Worm (Caenorhabditis elegans) whole organism, L4 larva: ENCODE data around the gene acr-8.

Source experiments
- F10B5.3 ChIP-seq: sonication (generic microtip); optimal IDR thresholded peaks from 2 replicates; lab custom pipeline; 2016; ENCODE audit warnings: mild to moderate bottlenecking, missing genetic modification characterization, missing compliant biosample characterization
- F37D6.2 ChIP-seq: sonication (generic microtip); optimal IDR thresholded peaks from 2 replicates; lab custom pipeline; 2016; ENCODE audit warnings: mild to moderate bottlenecking, missing genetic modification characterization, missing compliant biosample characterization
- F49E8.2 ChIP-seq: sonication (generic microtip); optimal IDR thresholded peaks from 2 replicates; lab custom pipeline; 2016; ENCODE audit warnings: missing compliant biosample characterization, mild to moderate bottlenecking, missing genetic modification characterization, borderline replicate concordance
- T20F7.1 ChIP-seq: fragments of 200-800 bp; sonication (Bioruptor generic); optimal IDR thresholded peaks from 2 replicates; lab custom pipeline; 2018; ENCODE audit warnings: mild to moderate bottlenecking, missing genetic modification characterization, missing compliant biosample characterization
- T26A8.4 ChIP-seq: fragments of 200-800 bp; sonication (Bioruptor generic); IDR thresholded peaks from 2 replicates; pipeline ENCODE4 v1.3.6; 2022; ENCODE audit warnings: missing genetic modification characterization, missing compliant biosample characterization
- Y105C5A.15 ChIP-seq: fragments of 200-800 bp; sonication (Bioruptor generic); IDR thresholded peaks from 2 replicates; pipeline ENCODE4 v1.3.6; 2022; ENCODE audit warnings: missing genetic modification characterization, missing compliant biosample characterization
- Y5F2A.4 ChIP-seq: fragments of 200-800 bp; sonication (Bioruptor generic); optimal IDR thresholded peaks from 2 replicates; lab custom pipeline; 2018; ENCODE audit warnings: mild to moderate bottlenecking, missing genetic modification characterization, missing compliant biosample characterization
- ZK337.2 ChIP-seq: fragments of 200-800 bp; sonication (Bioruptor generic); IDR thresholded peaks from 2 replicates; pipeline ENCODE4 v1.3.6; 2022; ENCODE audit warnings: missing genetic modification reagents, missing genetic modification characterization, missing compliant biosample characterization
- aha-1 ChIP-seq: fragments of 150-350 bp; peaks from one replicate; lab custom pipeline; 2014; ENCODE audit warnings: missing biosample characterization, missing genetic modification characterization
- aly-2 ChIP-seq: sonication (generic microtip); optimal IDR thresholded peaks from 2 replicates; lab custom pipeline; 2018; ENCODE audit warnings: missing biosample characterization, missing genetic modification characterization
- attf-4 ChIP-seq: sonication (generic microtip); optimal IDR thresholded peaks from 3 replicates; lab custom pipeline; 2017; ENCODE audit warnings: missing biosample characterization, missing genetic modification characterization
- ceh-20 ChIP-seq: fragments of 200-800 bp; sonication (Bioruptor generic); IDR thresholded peaks from 2 replicates; pipeline ENCODE4 v1.3.6; 2022; ENCODE audit warnings: missing genetic modification reagents, missing genetic modification characterization, missing compliant biosample characterization
- ceh-44 ChIP-seq: fragments of 200-800 bp; sonication (Bioruptor generic); IDR thresholded peaks from 2 replicates; pipeline ENCODE4 v1.3.6; 2022; ENCODE audit warnings: missing genetic modification reagents, missing genetic modification characterization, missing compliant biosample characterization
- ceh-62 ChIP-seq: sonication (generic microtip); optimal IDR thresholded peaks from 2 replicates; lab custom pipeline; 2017; ENCODE audit warnings: missing biosample characterization, missing genetic modification characterization
- cey-2 ChIP-seq: sonication (generic microtip); optimal IDR thresholded peaks from 3 replicates; lab custom pipeline; 2017; ENCODE audit warnings: missing genetic modification characterization, mild to moderate bottlenecking, missing compliant biosample characterization, antibody characterized with exemption, borderline replicate concordance; ENCODE audit not compliant: insufficient read depth
- daf-16 ChIP-seq, 3 experiments: sonication (generic microtip); optimal IDR thresholded peaks; 2 replicates each; lab custom pipeline; 2016 to 2017; ENCODE audit warnings: missing genetic modification characterization in 3 of 3, missing genetic modification reagents in 3 of 3, mild to moderate bottlenecking in 2 of 3, missing compliant biosample characterization in 2 of 3, missing biosample characterization in 1 of 3, moderate library complexity in 1 of 3
- daf-19 ChIP-seq: fragments of 200-800 bp; sonication (Bioruptor generic); conservative IDR thresholded peaks from 2 replicates; pipeline ENCODE4 v1.3.6; 2022; ENCODE audit warnings: missing genetic modification characterization, missing compliant biosample characterization
- daf-8 ChIP-seq: fragments of 200-800 bp; sonication (Bioruptor generic); IDR thresholded peaks from 2 replicates; pipeline ENCODE4 v1.3.6; 2022; ENCODE audit warnings: missing genetic modification characterization, missing compliant biosample characterization
- dmd-6 ChIP-seq: fragments of 200-800 bp; sonication (Bioruptor generic); IDR thresholded peaks from 2 replicates; pipeline ENCODE4 v1.3.6; 2022; ENCODE audit warnings: missing genetic modification reagents, missing genetic modification characterization, missing compliant biosample characterization
- dpl-1 ChIP-seq: fragments of 150-350 bp; optimal IDR thresholded peaks from 2 replicates; lab custom pipeline; 2014; ENCODE audit warnings: missing biosample characterization, missing genetic modification reagents, missing genetic modification characterization
- dve-1 ChIP-seq: sonication (generic microtip); optimal IDR thresholded peaks from 2 replicates; lab custom pipeline; 2017; ENCODE audit warnings: antibody characterized with exemption, mild to moderate bottlenecking, missing genetic modification characterization, missing compliant biosample characterization; ENCODE audit not compliant: insufficient read depth
- egl-27 ChIP-seq: sonication (generic microtip); optimal IDR thresholded peaks from 3 replicates; lab custom pipeline; 2017; ENCODE audit warnings: missing biosample characterization, missing genetic modification reagents, missing genetic modification characterization
- hlh-11 ChIP-seq: fragments of 200-800 bp; sonication (Bioruptor generic); optimal IDR thresholded peaks from 2 replicates; lab custom pipeline; 2018; ENCODE audit warnings: mild to moderate bottlenecking, missing genetic modification characterization, missing compliant biosample characterization
- jun-1 ChIP-seq: fragments of 150-350 bp; optimal IDR thresholded peaks from 2 replicates; lab custom pipeline; 2014; ENCODE audit warnings: missing biosample characterization, missing genetic modification reagents, missing genetic modification characterization
- lin-13 ChIP-seq: fragments of 150-350 bp; optimal IDR thresholded peaks from 2 replicates; lab custom pipeline; 2014; ENCODE audit warnings: missing biosample characterization, missing genetic modification reagents, missing genetic modification characterization
- lin-15B ChIP-seq: fragments of 150-350 bp; sonication (generic microtip); optimal IDR thresholded peaks from 3 replicates; lab custom pipeline; 2014; ENCODE audit warnings: missing biosample characterization, missing genetic modification characterization
- lir-3 ChIP-seq: sonication (generic microtip); optimal IDR thresholded peaks from 2 replicates; lab custom pipeline; 2016; ENCODE audit warnings: mild to moderate bottlenecking, missing genetic modification characterization, missing compliant biosample characterization
- madf-5 ChIP-seq, 2 experiments: fragments of 200-800 bp; sonication (Bioruptor generic); IDR thresholded peaks; 2 replicates each; pipeline ENCODE4 v1.3.6; 2022; ENCODE audit warnings: missing compliant biosample characterization in 2 of 2, missing genetic modification characterization in 2 of 2
- madf-9 ChIP-seq: fragments of 200-800 bp; sonication (Bioruptor generic); conservative IDR thresholded peaks from 2 replicates; pipeline ENCODE4 v1.3.6; 2022; ENCODE audit warnings: missing genetic modification reagents, missing genetic modification characterization, missing compliant biosample characterization
- mdl-1 ChIP-seq, 2 experiments: fragments of 150-350 bp in 1 of 2; sonication (generic microtip) in 1 of 2; optimal IDR thresholded peaks; 2 replicates each; lab custom pipeline; 2014 to 2017; ENCODE audit warnings: missing biosample characterization in 2 of 2, missing genetic modification characterization in 2 of 2
- mdt-29 ChIP-seq: fragments of 200-800 bp; sonication (Bioruptor generic); IDR thresholded peaks from 2 replicates; pipeline ENCODE4 v1.3.6; 2022; ENCODE audit warnings: missing genetic modification reagents, missing genetic modification characterization, missing compliant biosample characterization
- mxl-2 ChIP-seq: fragments of 200-800 bp; sonication (Bioruptor generic); conservative IDR thresholded peaks from 2 replicates; pipeline ENCODE4 v1.3.6; 2022; ENCODE audit warnings: missing genetic modification reagents, missing genetic modification characterization, missing compliant biosample characterization
- nhr-10 ChIP-seq: fragments of 150-350 bp; optimal IDR thresholded peaks from 2 replicates; lab custom pipeline; 2014; ENCODE audit warnings: missing biosample characterization, missing genetic modification characterization
- nhr-11 ChIP-seq: fragments of 150-350 bp; optimal IDR thresholded peaks from 2 replicates; lab custom pipeline; 2014; ENCODE audit warnings: missing biosample characterization, missing genetic modification characterization
- nhr-111 ChIP-seq: fragments of 200-800 bp; sonication (Bioruptor generic); optimal IDR thresholded peaks from 2 replicates; lab custom pipeline; 2018; ENCODE audit warnings: mild to moderate bottlenecking, missing genetic modification characterization, missing compliant biosample characterization
- nhr-41 ChIP-seq: fragments of 200-800 bp; sonication (Bioruptor generic); IDR thresholded peaks from 2 replicates; pipeline ENCODE4 v1.3.6; 2022; ENCODE audit warnings: missing genetic modification reagents, missing genetic modification characterization, missing compliant biosample characterization
- nhr-42 ChIP-seq: fragments of 200-800 bp; sonication (Bioruptor generic); IDR thresholded peaks from 2 replicates; pipeline ENCODE4 v1.3.6; 2022; ENCODE audit warnings: missing genetic modification characterization, missing compliant biosample characterization
- nhr-6 ChIP-seq: fragments of 150-350 bp; optimal IDR thresholded peaks from 2 replicates; lab custom pipeline; 2014; ENCODE audit warnings: missing biosample characterization, missing genetic modification characterization
- nhr-76 ChIP-seq: fragments of 150-350 bp; optimal IDR thresholded peaks from 2 replicates; lab custom pipeline; 2014; ENCODE audit warnings: missing biosample characterization, missing genetic modification characterization
- saeg-2 ChIP-seq: fragments of 200-800 bp; sonication (Bioruptor generic); IDR thresholded peaks from 2 replicates; pipeline ENCODE4 v1.3.6; 2022; ENCODE audit warnings: missing genetic modification reagents, missing genetic modification characterization, missing compliant biosample characterization
- sdz-12 ChIP-seq: fragments of 200-800 bp; sonication (Bioruptor generic); optimal IDR thresholded peaks from 2 replicates; lab custom pipeline; 2018; ENCODE audit warnings: mild to moderate bottlenecking, missing genetic modification characterization, missing compliant biosample characterization
- spr-1 ChIP-seq: sonication (generic microtip); optimal IDR thresholded peaks from 2 replicates; lab custom pipeline; 2016; ENCODE audit warnings: mild to moderate bottlenecking, missing genetic modification characterization, missing compliant biosample characterization
- spr-3 ChIP-seq: fragments of 200-800 bp; sonication (Bioruptor generic); optimal IDR thresholded peaks from 2 replicates; lab custom pipeline; 2018; ENCODE audit warnings: mild to moderate bottlenecking, missing genetic modification characterization, missing compliant biosample characterization
- tra-1 ChIP-seq: fragments of 200-800 bp; sonication (Bioruptor generic); IDR thresholded peaks from 2 replicates; pipeline ENCODE4 v1.3.6; 2022; ENCODE audit warnings: missing genetic modification reagents, missing genetic modification characterization, missing compliant biosample characterization
- unc-62 ChIP-seq, 3 experiments: fragments of 150-350 bp in 1 of 3; sonication (generic microtip); optimal IDR thresholded peaks in 2 of 3; peaks in 1 of 3; 1 replicate in 1 of 3; 2 replicates in 2 of 3; lab custom pipeline; 2014 to 2017; ENCODE audit warnings: missing biosample characterization in 3 of 3, missing genetic modification characterization in 3 of 3, missing genetic modification reagents in 3 of 3, missing genotype in 1 of 3
- zfp-3 ChIP-seq: fragments of 200-800 bp; sonication (Bioruptor generic); conservative IDR thresholded peaks from 2 replicates; pipeline ENCODE4 v1.3.6; 2022; ENCODE audit warnings: missing genetic modification reagents, missing genetic modification characterization, missing compliant biosample characterization
- zip-11 ChIP-seq: fragments of 200-800 bp; sonication (Bioruptor generic); IDR thresholded peaks from 2 replicates; pipeline ENCODE4 v1.3.6; 2022; ENCODE audit warnings: missing genetic modification characterization, missing compliant biosample characterization
- ztf-11 ChIP-seq: fragments of 150-350 bp; optimal IDR thresholded peaks from 2 replicates; lab custom pipeline; 2014; ENCODE audit warnings: missing biosample characterization, missing genetic modification characterization
- ztf-7 ChIP-seq: fragments of 150-350 bp; optimal IDR thresholded peaks from 2 replicates; lab custom pipeline; 2014; ENCODE audit warnings: missing biosample characterization, missing genetic modification characterization

acr-8 gene

DNA sequence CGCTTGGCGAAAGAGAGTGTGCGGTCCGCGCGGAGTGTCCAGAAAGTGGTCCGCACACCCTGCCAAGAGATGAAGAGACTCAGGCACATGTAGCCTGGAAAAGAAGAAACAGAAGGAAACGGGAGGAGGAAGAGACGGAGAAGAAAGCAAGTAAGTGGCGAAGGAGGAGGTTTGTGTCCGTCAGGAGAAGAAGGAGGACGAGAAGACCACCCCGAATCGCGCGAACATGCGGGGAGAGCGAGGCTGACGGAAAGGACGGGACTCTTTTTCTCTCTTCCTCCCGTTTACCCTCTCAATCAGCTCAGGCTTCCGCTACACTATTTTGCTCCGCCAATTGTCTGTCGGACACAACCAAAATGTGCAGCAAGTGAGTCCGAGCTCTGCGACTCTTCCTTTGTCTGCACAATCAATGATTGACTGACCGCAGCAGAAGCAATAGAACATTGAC lies 23.0 kb downstream of the acr-8 start (continued):
- TF ChIP-seq nhr-11 (tag; lab: Kevin White, UChicago) (peak; percentile 89), aha-1 (tag; lab: Kevin White, UChicago) (peak; percentile 44), mxl-2 (GFP tag; lab: Robert Waterston, UW) (no peak), spr-1 (no peak), ceh-20 (GFP tag; lab: Robert Waterston, UW) (peak; percentile 76), dpl-1 (GFP tag; lab: Kevin White, UChicago) (no peak), sdz-12 (no peak), mdl-1 (tag; optimal IDR thresholded peaks at IDR 0.05; lab: Kevin White, UChicago) (peak in 1 of 2 experiments; percentile 66), aly-2 (tag; lab: Kevin White, UChicago) (no peak), dmd-6 (GFP tag; lab: Robert Waterston, UW) (peak; percentile 24; the same call in 1 of the 2 replicates), dve-1 (tag; lab: Kevin White, UChicago) (peak; percentile 26), daf-16 (GFP tag; optimal IDR thresholded peaks at IDR 0.05; lab: Kevin White, UChicago) (peak in 1 of 2 experiments; percentile 19), daf-16 (tag; optimal IDR thresholded peaks at IDR 0.05; lab: Kevin White, UChicago) (no peak), F49E8.2 (tag; lab: Kevin White, UChicago) (no peak), spr-3 (no peak), daf-19 (GFP tag; lab: Robert Waterston, UW) (no peak), nhr-42 (no peak), ZK337.2 (GFP tag; lab: Robert Waterston, UW) (no peak), lir-3 (tag; lab: Kevin White, UChicago) (peak; percentile 70), madf-5 (GFP tag; IDR thresholded peaks at IDR 0.05; lab: Robert Waterston, UW) (no peak), mdt-29 (GFP tag; lab: Robert Waterston, UW) (no peak), cey-2 (tag; lab: Kevin White, UChicago) (no peak), hlh-11 (tag; lab: Kevin White, UChicago) (peak; percentile 74), nhr-10 (tag; lab: Kevin White, UChicago) (no peak), jun-1 (tag; lab: Kevin White, UChicago) (no peak), attf-4 (tag; lab: Kevin White, UChicago) (no peak), T20F7.1 (GFP tag; lab: Kevin White, UChicago) (no peak), nhr-111 (no peak), ztf-7 (tag; lab: Kevin White, UChicago) (no peak), nhr-6 (tag; lab: Kevin White, UChicago) (no peak), zfp-3 (GFP tag; lab: Robert Waterston, UW) (no peak), ceh-62 (tag; lab: Kevin White, UChicago) (no peak), madf-9 (GFP tag; lab: Robert Waterston, UW) (0 out of 2 replicates have a peak, but pooled peaks have one; percentile 10), F37D6.2 (tag; lab: Kevin White, UChicago) (peak; percentile 80), T26A8.4 (GFP tag; lab: Robert Waterston, UW) (no peak), egl-27 (tag; lab: Kevin White, UChicago) (no peak), F10B5.3 (no peak), daf-8 (GFP tag; lab: Robert Waterston, UW) (no peak), unc-62 (GFP tag; optimal IDR thresholded peaks at IDR 0.05 in 1 of 2; lab: Kevin White, UChicago) (peak in 1 of 2 experiments; percentile 87), unc-62 (tag; optimal IDR thresholded peaks at IDR 0.05; lab: Kevin White, UChicago) (no peak), zip-11 (no peak), saeg-2 (GFP tag; lab: Robert Waterston, UW) (no peak), lin-13 (GFP tag; lab: Kevin White, UChicago) (no peak), Y5F2A.4 (GFP tag; lab: Kevin White, UChicago) (no peak), ztf-11 (tag; lab: Kevin White, UChicago) (no peak), Y105C5A.15 (GFP tag; lab: Robert Waterston, UW) (no peak), lin-15B (tag; lab: Kevin White, UChicago) (no peak), nhr-76 (tag; lab: Kevin White, UChicago) (no peak), tra-1 (GFP tag; lab: Robert Waterston, UW) (0 out of 2 replicates have a peak, but pooled peaks have one; percentile 21), ceh-44 (GFP tag; lab: Robert Waterston, UW) (no peak), nhr-41 (GFP tag; lab: Robert Waterston, UW) (no peak)
